Worm (Caenorhabditis elegans) whole organism, L3 larva: Measurements from ENCODE around the gene Y57A10A.29.

Source experiments
- lin-39 ChIP-seq: fragments of 150-350 bp; optimal IDR thresholded peaks from 2 replicates; lab custom pipeline; 2018; ENCODE audit warnings: missing biosample characterization, missing genetic modification reagents, missing genetic modification characterization
- nhr-11 ChIP-seq: fragments of 150-350 bp; optimal IDR thresholded peaks from 2 replicates; lab custom pipeline; 2014; ENCODE audit warnings: missing biosample characterization, missing genetic modification characterization
- nhr-28 ChIP-seq: fragments of 150-350 bp; optimal IDR thresholded peaks from 2 replicates; lab custom pipeline; 2014; ENCODE audit warnings: missing biosample characterization, missing genetic modification characterization
- nhr-76 ChIP-seq: fragments of 150-350 bp; sonication (generic microtip); optimal IDR thresholded peaks from 5 replicates; lab custom pipeline; 2014; ENCODE audit warnings: missing biosample characterization, missing genetic modification characterization
- nhr-77 ChIP-seq: fragments of 150-350 bp; optimal IDR thresholded peaks from 2 replicates; lab custom pipeline; 2014; ENCODE audit warnings: missing biosample characterization, missing genetic modification characterization
- pqm-1 ChIP-seq: fragments of 150-350 bp; optimal IDR thresholded peaks from 2 replicates; lab custom pipeline; 2017; ENCODE audit warnings: missing biosample characterization, missing genetic modification characterization, inconsistent platforms
- unc-39 ChIP-seq: sonication (generic microtip); optimal IDR thresholded peaks from 4 replicates; lab custom pipeline; 2017; ENCODE audit warnings: missing biosample characterization, missing genetic modification characterization
- ztf-11 ChIP-seq: fragments of 150-350 bp; optimal IDR thresholded peaks from 2 replicates; lab custom pipeline; 2014; ENCODE audit warnings: missing biosample characterization, missing genetic modification characterization

DNA sequence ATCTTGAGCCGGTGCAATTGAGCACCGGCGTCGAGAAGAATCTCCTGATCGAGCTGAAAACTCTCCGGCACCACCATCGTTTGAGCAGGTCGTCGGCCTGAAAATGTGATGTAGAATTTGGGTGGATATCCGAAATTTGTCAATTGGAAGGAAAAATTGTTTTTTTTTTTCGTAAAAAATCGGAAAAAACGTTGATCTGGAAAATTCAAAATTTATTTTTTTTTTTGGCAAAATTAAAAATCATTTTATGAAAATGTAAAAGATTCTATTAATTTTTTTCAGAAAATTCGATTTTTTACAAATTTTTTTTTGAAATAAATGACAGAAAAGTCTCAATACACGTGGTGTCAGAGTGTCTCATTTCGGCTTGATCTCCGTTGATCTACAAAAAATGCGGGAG is 13.2 kb upstream of the Y57A10A.29 start, which contains the start of gene tric-1B.1:
- TF ChIP-seq nhr-77 = no peak
- TF ChIP-seq pqm-1 = no peak
- no peak for TF ChIP-seq ztf-11
- TF ChIP-seq nhr-28 = no peak
- no peak for TF ChIP-seq nhr-76 (tag; lab: Kevin White, UChicago)
- no peak for TF ChIP-seq nhr-11 (tag; lab: Kevin White, UChicago)
- no peak for TF ChIP-seq lin-39 (tag; lab: Kevin White, UChicago)
- no peak for TF ChIP-seq unc-39 (tag; lab: Kevin White, UChicago)
